Worm (Caenorhabditis elegans): ENCODE results near the gene ugt-17.

DNA sequence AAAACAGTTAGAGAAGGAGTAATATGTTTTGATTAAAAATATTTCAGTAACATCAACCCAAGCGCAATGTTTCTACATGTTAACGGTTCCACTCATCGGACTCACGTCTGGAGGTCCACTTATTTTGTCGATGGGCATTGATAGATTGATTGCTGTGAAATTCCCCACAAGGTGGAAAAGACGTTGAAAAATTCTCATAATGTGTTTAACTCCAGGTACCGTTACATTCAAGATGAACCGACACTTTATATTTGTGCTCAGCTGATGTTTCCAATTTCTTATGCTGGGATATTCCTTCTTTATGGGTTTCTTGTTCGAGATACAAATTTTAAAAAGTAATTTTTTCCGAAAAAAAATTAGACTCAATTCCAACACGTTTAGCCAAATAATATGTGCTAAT lies 48.3 kb upstream of the ugt-17 start:
- TF ChIP-seq ama-1 (optimal IDR thresholded peaks at IDR 0.05) (no peak), ceh-22 (tag; optimal IDR thresholded peaks at IDR 0.05) (no peak), unc-42 (tag; optimal IDR thresholded peaks at IDR 0.05) (no peak), ceh-34 (tag; optimal IDR thresholded peaks at IDR 0.05) (no peak), nhr-11 (tag; optimal IDR thresholded peaks at IDR 0.05) (no peak)
